Worm (Caenorhabditis elegans) whole organism, young adult: ENCODE data around the gene nhr-127.

ENCODE experiments used
- B0035.1 ChIP-seq: sonication (generic microtip); optimal IDR thresholded peaks from 2 replicates; lab custom pipeline; 2016; ENCODE audit warnings: missing genetic modification characterization, mild to moderate bottlenecking, missing compliant biosample characterization, missing genotype, missing genetic modification reagents
- B0261.1 ChIP-seq: sonication (generic microtip); optimal IDR thresholded peaks from 2 replicates; lab custom pipeline; 2016; ENCODE audit warnings: mild to moderate bottlenecking, missing genetic modification characterization, moderate library complexity, missing compliant biosample characterization
- B0336.3 ChIP-seq: fragments of 200-800 bp; sonication (Bioruptor generic); IDR thresholded peaks from 2 replicates; pipeline ENCODE4 v1.3.6; 2022; ENCODE audit warnings: missing genetic modification characterization, missing compliant biosample characterization
- F57A8.1 ChIP-seq: fragments of 200-800 bp; sonication (Bioruptor generic); optimal IDR thresholded peaks from 2 replicates; lab custom pipeline; 2018; ENCODE audit warnings: mild to moderate bottlenecking, missing genetic modification characterization, moderate library complexity, missing compliant biosample characterization
- K12H6.12 ChIP-seq: fragments of 200-800 bp; sonication (Bioruptor generic); optimal IDR thresholded peaks from 2 replicates; lab custom pipeline; 2018; ENCODE audit warnings: mild to moderate bottlenecking, missing genetic modification characterization, missing compliant biosample characterization
- T07F8.4 ChIP-seq: sonication (generic microtip); optimal IDR thresholded peaks from 2 replicates; lab custom pipeline; 2016; ENCODE audit warnings: mild to moderate bottlenecking, missing genetic modification characterization, moderate library complexity, missing compliant biosample characterization
- T26A5.8 ChIP-seq: sonication (generic microtip); optimal IDR thresholded peaks from 2 replicates; lab custom pipeline; 2016; ENCODE audit warnings: missing genetic modification characterization, missing compliant biosample characterization
- Y56A3A.18 ChIP-seq: fragments of 200-800 bp; sonication (Bioruptor generic); IDR thresholded peaks from 2 replicates; pipeline ENCODE4 v1.3.6; 2022; ENCODE audit warnings: missing genetic modification reagents, missing genetic modification characterization, missing compliant biosample characterization
- Y67H2A.10 ChIP-seq: fragments of 200-800 bp; sonication (Bioruptor generic); conservative IDR thresholded peaks from 2 replicates; pipeline ENCODE4 v1.3.6; 2022; ENCODE audit warnings: missing genetic modification reagents, missing genetic modification characterization, missing compliant biosample characterization
- akir-1 ChIP-seq: fragments of 200-800 bp; sonication (Bioruptor generic); optimal IDR thresholded peaks from 2 replicates; lab custom pipeline; 2018; ENCODE audit warnings: mild to moderate bottlenecking, missing genetic modification characterization, moderate library complexity, missing compliant biosample characterization
- ceh-100 ChIP-seq: fragments of 200-800 bp; sonication (Bioruptor generic); IDR thresholded peaks from 2 replicates; pipeline ENCODE4 v1.3.6; 2022; ENCODE audit warnings: missing genetic modification reagents, missing genetic modification characterization, missing compliant biosample characterization
- chd-7 ChIP-seq: sonication (generic microtip); optimal IDR thresholded peaks from 2 replicates; lab custom pipeline; 2016; ENCODE audit warnings: mild to moderate bottlenecking, missing genetic modification characterization, moderate library complexity, missing compliant biosample characterization
- egl-18 ChIP-seq: fragments of 200-800 bp; sonication (Bioruptor generic); IDR thresholded peaks from 2 replicates; pipeline ENCODE4 v1.3.6; 2022; ENCODE audit warnings: missing genetic modification reagents, missing genetic modification characterization, missing compliant biosample characterization
- hlh-26 ChIP-seq: fragments of 200-800 bp; sonication (Bioruptor generic); conservative IDR thresholded peaks from 2 replicates; pipeline ENCODE4 v1.3.6; 2022; ENCODE audit warnings: missing genetic modification reagents, missing genetic modification characterization, missing compliant biosample characterization
- hmg-20 ChIP-seq: fragments of 200-800 bp; sonication (Bioruptor generic); IDR thresholded peaks from 2 replicates; pipeline ENCODE4 v1.3.6; 2022; ENCODE audit warnings: missing genetic modification reagents, missing genetic modification characterization, missing compliant biosample characterization
- hsf-1 ChIP-seq: fragments of 200-800 bp; sonication (Bioruptor generic); IDR thresholded peaks from 2 replicates; pipeline ENCODE4 v1.3.6; 2022; ENCODE audit warnings: missing genetic modification reagents, missing genetic modification characterization, missing compliant biosample characterization
- lin-26 ChIP-seq: fragments of 200-800 bp; sonication (Bioruptor generic); IDR thresholded peaks from 2 replicates; pipeline ENCODE4 v1.3.6; 2022; ENCODE audit warnings: missing genetic modification reagents, missing genetic modification characterization, missing compliant biosample characterization
- lir-1 ChIP-seq: fragments of 200-800 bp; sonication (Bioruptor generic); conservative IDR thresholded peaks from 2 replicates; pipeline ENCODE4 v1.3.6; 2022; ENCODE audit warnings: missing genetic modification reagents, missing genetic modification characterization, missing compliant biosample characterization
- lsl-1 ChIP-seq: fragments of 200-800 bp; sonication (Bioruptor generic); optimal IDR thresholded peaks from 2 replicates; lab custom pipeline; 2018; ENCODE audit warnings: mild to moderate bottlenecking, missing genetic modification characterization, moderate library complexity, missing compliant biosample characterization
- madf-10 ChIP-seq: sonication (generic microtip); optimal IDR thresholded peaks from 2 replicates; lab custom pipeline; 2016; ENCODE audit warnings: mild to moderate bottlenecking, missing genetic modification characterization, missing compliant biosample characterization
- mxl-1 ChIP-seq: sonication (generic microtip); optimal IDR thresholded peaks from 2 replicates; lab custom pipeline; 2016; ENCODE audit warnings: missing genetic modification characterization, missing compliant biosample characterization
- nhr-90 ChIP-seq: sonication (generic microtip); optimal IDR thresholded peaks from 2 replicates; lab custom pipeline; 2016; ENCODE audit warnings: missing genotype, mild to moderate bottlenecking, missing genetic modification characterization, missing compliant biosample characterization
- pha-4 ChIP-seq: fragments of 150-350 bp; sonication (generic microtip); optimal IDR thresholded peaks from 2 replicates; lab custom pipeline; 2014; ENCODE audit warnings: missing biosample characterization, missing genetic modification reagents, missing genetic modification characterization
- rec-8 ChIP-seq, 2 experiments: sonication (generic microtip); optimal IDR thresholded peaks; 2 replicates each; lab custom pipeline; 2016; ENCODE audit warnings: mild to moderate bottlenecking in 2 of 2, missing genetic modification characterization in 2 of 2, missing genetic modification reagents in 2 of 2, missing genotype in 2 of 2, missing biosample characterization in 1 of 2, missing compliant biosample characterization in 1 of 2, moderate library complexity in 1 of 2
- snpc-4 ChIP-seq, 5 experiments: fragments of 150-350 bp in 1 of 5; sonication (generic microtip) in 4 of 5; optimal IDR thresholded peaks; 2 replicates each; lab custom pipeline; 2014 to 2018; ENCODE audit warnings: missing genetic modification characterization in 5 of 5, missing biosample characterization in 3 of 5, antibody characterized with exemption in 2 of 5, mild to moderate bottlenecking in 2 of 5, missing compliant biosample characterization in 2 of 5, missing genotype in 2 of 5, moderate library complexity in 2 of 5, missing genetic modification reagents in 1 of 5
- zim-3 ChIP-seq: sonication (generic microtip); optimal IDR thresholded peaks from 2 replicates; lab custom pipeline; 2017; ENCODE audit warnings: mild to moderate bottlenecking, missing genetic modification characterization, moderate library complexity, missing compliant biosample characterization
- ztf-22 ChIP-seq: fragments of 200-800 bp; sonication (Bioruptor generic); optimal IDR thresholded peaks from 2 replicates; lab custom pipeline; 2018; ENCODE audit warnings: mild to moderate bottlenecking, missing genetic modification characterization, moderate library complexity, missing compliant biosample characterization
- ztf-26 ChIP-seq: sonication (generic microtip); optimal IDR thresholded peaks from 2 replicates; lab custom pipeline; 2017; ENCODE audit warnings: missing genetic modification characterization, missing compliant biosample characterization
- ztf-3 ChIP-seq: fragments of 200-800 bp; sonication (Bioruptor generic); optimal IDR thresholded peaks from 2 replicates; lab custom pipeline; 2018; ENCODE audit warnings: mild to moderate bottlenecking, missing genetic modification characterization, missing compliant biosample characterization
- ztf-6 ChIP-seq: fragments of 200-800 bp; sonication (Bioruptor generic); IDR thresholded peaks from 2 replicates; pipeline ENCODE4 v1.3.6; 2022; ENCODE audit warnings: missing genetic modification reagents, missing genetic modification characterization, missing compliant biosample characterization

nhr-127 gene

ce11 chrV:16299834-16300233 is 40.0 kb downstream of the nhr-127 start:
- TF ChIP-seq Y56A3A.18, result no peak
- peak; percentile 97 for TF ChIP-seq madf-10 (tag; lab: Kevin White, UChicago)
- TF ChIP-seq T07F8.4 (tag; lab: Kevin White, UChicago), result no peak

ce11 chrV:16300276-16300675 is 40.5 kb downstream of the nhr-127 start, which contains the start of gene srbc-82:
srbc-82 (plus strand) TSS chrV:16300576.
- no peak for TF ChIP-seq lir-1 (GFP tag; lab: Robert Waterston, UW)
- TF ChIP-seq ztf-26, result no peak
- no peak for TF ChIP-seq egl-18 (GFP tag; lab: Robert Waterston, UW)
- no peak for TF ChIP-seq ztf-3 (GFP tag; lab: Kevin White, UChicago)
- no peak for TF ChIP-seq Y67H2A.10 (GFP tag; lab: Robert Waterston, UW)
- no peak for TF ChIP-seq nhr-90 (tag; lab: Kevin White, UChicago)
- no peak for TF ChIP-seq akir-1 (GFP tag; lab: Kevin White, UChicago)
- TF ChIP-seq pha-4 (tag; lab: Kevin White, UChicago), result no peak
- TF ChIP-seq B0035.1 (tag; lab: Kevin White, UChicago), result no peak
- TF ChIP-seq zim-3 (tag; lab: Kevin White, UChicago), result no peak
- TF ChIP-seq ceh-100 (GFP tag; lab: Robert Waterston, UW), result no peak
- TF ChIP-seq hlh-26 (GFP tag; lab: Robert Waterston, UW), result no peak

- TF ChIP-seq snpc-4 (GFP tag; optimal IDR thresholded peaks at IDR 0.05; lab: Kevin White, UChicago) (no peak), snpc-4 (tag; optimal IDR thresholded peaks at IDR 0.05; lab: Kevin White, UChicago) (peak in 2 of 4 experiments; percentile 14 to 41), chd-7 (tag; lab: Kevin White, UChicago) (no peak)
These were observed 42.7 kb downstream of the nhr-127 start, which contains the start of the genes C31A11.13 and oac-6 for ce11 chrV:16302439-16302838. C31A11.13 (minus strand) TSS chrV:16302551. oac-6 (plus strand) TSS chrV:16302717.

ce11 chrV:16307253-16307652 is 47.5 kb downstream of the nhr-127 start, which contains the start of gene srxa-7:
srxa-7 (plus strand) TSS chrV:16307553.
- TF ChIP-seq ztf-6 (GFP tag; lab: Robert Waterston, UW) (no peak), K12H6.12 (tag; lab: Kevin White, UChicago) (no peak), ztf-22 (GFP tag; lab: Kevin White, UChicago) (no peak), mxl-1 (tag; lab: Kevin White, UChicago) (no peak)

ce11 chrV:16308343-16308742 is 48.6 kb downstream of the nhr-127 start:
- TF ChIP-seq rec-8 (tag; optimal IDR thresholded peaks at IDR 0.05; lab: Kevin White, UChicago), result no peak
- no peak for TF ChIP-seq B0261.1 (tag; lab: Kevin White, UChicago)
- no peak for TF ChIP-seq lin-26 (GFP tag; lab: Robert Waterston, UW)
- TF ChIP-seq hmg-20, result no peak
- no peak for TF ChIP-seq T26A5.8 (tag; lab: Kevin White, UChicago)
- TF ChIP-seq B0336.3 (GFP tag; lab: Robert Waterston, UW), result no peak
- no peak for TF ChIP-seq lsl-1
- TF ChIP-seq hsf-1 (GFP tag; lab: Robert Waterston, UW), result no peak
- TF ChIP-seq F57A8.1 (GFP tag; lab: Kevin White, UChicago), result no peak
